Fruit fly (Drosophila melanogaster): ENCODE data around the gene CG5946.
A peak's percentile ranks its signal among the peaks of the same experiment; 100 is the strongest.

CG5946 gene

DNA sequence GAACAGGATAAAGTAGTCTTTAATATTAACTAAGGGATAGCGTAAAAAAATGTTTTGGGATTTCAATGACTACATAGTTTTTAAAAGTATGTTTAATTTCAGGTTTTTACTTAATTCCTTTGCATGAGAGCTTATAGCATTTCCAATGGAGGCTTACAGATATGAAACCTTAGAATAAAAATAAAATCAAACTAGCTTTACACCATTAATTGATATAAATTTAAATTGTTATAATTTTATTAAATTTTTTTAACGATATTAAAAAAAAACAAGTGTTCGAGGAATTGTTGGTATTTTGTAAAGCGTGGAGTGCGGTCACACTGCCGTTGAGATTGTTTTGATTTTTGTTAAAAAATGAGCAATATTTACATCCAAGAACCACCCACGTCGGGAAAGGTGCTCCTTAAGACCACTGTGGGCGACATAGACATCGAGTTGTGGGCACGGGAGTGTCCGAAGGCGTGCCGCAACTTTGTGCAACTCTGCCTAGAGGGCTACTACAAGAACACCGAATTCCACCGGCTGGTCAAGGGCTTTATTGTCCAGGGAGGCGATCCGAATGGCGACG is 28.8 kb downstream of the CG5946 start, which contains the start of the genes twy and CG10907:
Gene twy (minus strand): TSS at position 51 of the 568 bp plus-strand sequence.
Gene CG10907 (plus strand): TSS at position 282 of the 568 bp plus-strand sequence.
- no peak for TF ChIP-seq psq (optimal IDR thresholded peaks at IDR 0.05)
- no peak for TF ChIP-seq EcR (GFP tag; optimal IDR thresholded peaks at IDR 0.05)
- TF ChIP-seq usp (GFP tag; optimal IDR thresholded peaks at IDR 0.05) = no peak
- no peak for TF ChIP-seq CG8478 (optimal IDR thresholded peaks at IDR 0.05)
- no peak for TF ChIP-seq Dll (optimal IDR thresholded peaks at IDR 0.05)
- no peak for TF ChIP-seq pan (optimal IDR thresholded peaks at IDR 0.05)

DNA sequence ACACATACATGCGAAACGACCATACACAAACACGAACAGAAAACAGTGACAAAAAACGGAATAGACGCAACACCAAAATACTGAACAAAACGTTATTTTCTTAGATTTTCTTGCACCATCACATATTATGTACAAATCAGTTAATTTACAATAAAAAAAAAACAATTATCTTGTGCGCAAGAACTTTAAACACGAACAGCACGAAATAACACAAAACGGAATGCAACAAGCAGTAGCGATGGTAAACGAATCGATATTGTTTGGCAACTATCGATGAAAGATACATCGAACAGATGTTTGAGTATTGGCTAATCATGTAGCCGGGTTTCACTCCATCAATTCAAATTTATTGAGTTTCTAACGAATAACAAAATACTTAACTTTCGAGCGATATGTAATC is 32.3 kb downstream of the CG5946 start, which contains the start of gene Pi3K68D:
Gene Pi3K68D (minus strand): TSS at position 241 of the 400 bp plus-strand sequence.
- TF ChIP-seq usp (GFP tag; optimal IDR thresholded peaks at IDR 0.05) = no peak
- peak; percentile 8 for TF ChIP-seq psq (optimal IDR thresholded peaks at IDR 0.05)

DNA sequence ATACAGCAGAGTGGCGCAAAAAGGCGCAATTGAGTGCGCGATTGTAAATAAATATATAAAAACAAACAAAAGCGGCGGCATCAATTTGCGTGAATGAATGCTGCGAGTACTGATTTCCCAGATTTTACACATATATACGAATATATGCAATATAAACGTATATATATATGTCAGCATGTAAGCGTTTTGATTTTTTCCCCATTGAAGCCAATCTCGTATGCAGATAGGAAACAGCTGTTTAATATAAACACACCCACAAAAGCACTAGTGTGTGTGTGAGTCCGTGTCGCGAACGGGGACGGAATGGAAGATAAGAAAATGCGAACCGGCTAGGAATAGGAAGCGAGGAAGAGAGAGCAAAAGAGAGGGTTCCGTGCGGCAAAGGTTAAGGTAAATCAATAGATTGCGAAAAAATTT is 33.1 kb downstream of the CG5946 start:
- TF ChIP-seq EcR (GFP tag; optimal IDR thresholded peaks at IDR 0.05) (no peak), psq (optimal IDR thresholded peaks at IDR 0.05) (peak; percentile 16)

DNA sequence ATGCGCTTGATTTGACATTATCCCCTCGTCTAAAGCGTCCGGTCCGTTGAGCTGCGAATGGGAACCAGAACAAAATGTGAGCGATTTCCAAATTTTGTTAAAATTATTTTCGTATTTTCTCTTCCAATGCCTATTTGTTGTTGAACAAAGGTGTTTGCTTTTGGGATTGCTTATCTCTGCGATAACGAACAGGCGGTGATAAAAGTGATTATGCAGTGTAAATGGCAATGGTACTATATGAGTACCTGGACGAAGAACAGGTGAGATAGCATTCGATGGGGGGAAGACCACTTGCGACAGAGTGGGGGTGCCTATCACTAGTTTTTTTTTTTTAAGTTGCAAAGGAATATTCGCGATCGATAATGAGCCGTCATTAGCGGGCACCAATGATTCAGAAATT is 33.9 kb downstream of the CG5946 start:
- TF ChIP-seq pan (optimal IDR thresholded peaks at IDR 0.05) (no peak), EcR (GFP tag; optimal IDR thresholded peaks at IDR 0.05) (no peak), psq (optimal IDR thresholded peaks at IDR 0.05) (no peak), usp (GFP tag; optimal IDR thresholded peaks at IDR 0.05) (no peak), CG8478 (optimal IDR thresholded peaks at IDR 0.05) (no peak), Dll (optimal IDR thresholded peaks at IDR 0.05) (no peak)

DNA sequence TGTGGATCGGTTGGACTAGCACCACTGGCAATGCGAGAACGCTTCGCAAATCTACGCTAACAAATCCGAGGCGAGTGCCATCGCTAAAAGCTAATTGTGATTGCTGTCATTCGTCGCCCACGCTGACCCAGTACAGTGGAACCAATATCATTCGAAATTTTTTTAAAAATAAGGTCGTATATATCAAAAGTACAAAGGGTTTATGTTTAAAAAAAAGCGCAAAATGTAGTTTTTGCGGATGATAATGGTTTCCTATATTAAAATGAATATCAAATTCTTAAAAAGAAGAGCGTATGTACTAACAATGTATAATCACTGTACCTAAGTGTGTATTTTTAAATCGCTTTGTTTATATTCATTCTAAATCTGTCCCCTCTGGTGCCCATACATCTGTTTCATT is 36.8 kb downstream of the CG5946 start:
- TF ChIP-seq CG8478 (optimal IDR thresholded peaks at IDR 0.05) (no peak), EcR (GFP tag; optimal IDR thresholded peaks at IDR 0.05) (no peak), Dll (optimal IDR thresholded peaks at IDR 0.05) (no peak), pan (optimal IDR thresholded peaks at IDR 0.05) (no peak), psq (optimal IDR thresholded peaks at IDR 0.05) (no peak), usp (GFP tag; optimal IDR thresholded peaks at IDR 0.05) (no peak)

DNA sequence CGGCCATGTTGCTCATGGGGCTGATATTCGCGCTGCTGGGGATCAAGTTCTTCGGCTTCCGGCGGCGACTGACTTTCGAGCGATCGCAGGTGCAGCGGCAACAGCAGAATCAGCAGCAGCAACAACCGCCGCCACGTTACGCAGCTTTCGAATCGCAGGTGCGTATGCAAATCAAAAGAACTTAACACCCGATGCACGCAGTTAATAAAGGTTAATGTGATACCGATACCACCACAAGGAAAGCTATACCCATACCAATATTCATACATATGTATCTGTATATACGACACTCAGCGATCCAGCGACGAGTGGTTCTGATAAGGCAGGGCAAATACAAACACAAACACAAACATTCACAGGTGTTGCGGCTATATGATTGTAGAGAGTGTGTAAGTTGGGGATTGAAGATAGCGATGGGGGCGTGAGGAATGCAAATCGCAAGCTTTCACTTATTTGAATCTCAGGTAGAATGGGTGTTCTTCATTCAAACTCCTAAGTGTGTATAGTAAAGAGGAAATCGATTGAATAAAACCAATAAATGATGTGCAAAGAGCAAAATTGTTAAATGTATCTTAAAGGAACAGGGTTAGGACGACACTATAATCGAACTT is 44.6 kb downstream of the CG5946 start:
- TF ChIP-seq usp (GFP tag; optimal IDR thresholded peaks at IDR 0.05) (no peak), pan (optimal IDR thresholded peaks at IDR 0.05) (no peak)

DNA sequence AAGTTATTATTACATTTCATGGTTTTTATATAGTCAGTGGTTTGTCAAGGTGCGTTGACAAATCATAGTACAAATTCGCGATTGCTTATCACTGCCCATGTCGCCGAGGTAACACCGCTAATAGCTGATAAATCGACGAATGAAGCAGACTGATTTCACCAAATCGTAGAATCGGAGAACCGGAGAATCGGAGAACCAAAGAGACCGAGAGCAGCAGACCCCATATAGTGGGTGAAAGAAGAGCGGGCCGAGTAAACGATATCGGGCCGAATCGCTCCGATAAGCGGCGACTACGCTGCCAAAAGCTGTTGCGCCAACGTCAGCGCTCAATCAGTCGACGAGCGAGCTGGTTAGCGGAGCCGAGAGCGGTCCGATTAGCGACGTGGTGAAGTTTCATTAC is 45.3 kb downstream of the CG5946 start, which contains the start of gene CG14131:
Gene CG14131 (plus strand): TSS at position 343 of the 400 bp plus-strand sequence.
- TF ChIP-seq CG8478 (optimal IDR thresholded peaks at IDR 0.05) (no peak), usp (GFP tag; optimal IDR thresholded peaks at IDR 0.05) (no peak), EcR (GFP tag; optimal IDR thresholded peaks at IDR 0.05) (no peak), pan (optimal IDR thresholded peaks at IDR 0.05) (no peak), Dll (optimal IDR thresholded peaks at IDR 0.05) (no peak), psq (optimal IDR thresholded peaks at IDR 0.05) (no peak)

DNA sequence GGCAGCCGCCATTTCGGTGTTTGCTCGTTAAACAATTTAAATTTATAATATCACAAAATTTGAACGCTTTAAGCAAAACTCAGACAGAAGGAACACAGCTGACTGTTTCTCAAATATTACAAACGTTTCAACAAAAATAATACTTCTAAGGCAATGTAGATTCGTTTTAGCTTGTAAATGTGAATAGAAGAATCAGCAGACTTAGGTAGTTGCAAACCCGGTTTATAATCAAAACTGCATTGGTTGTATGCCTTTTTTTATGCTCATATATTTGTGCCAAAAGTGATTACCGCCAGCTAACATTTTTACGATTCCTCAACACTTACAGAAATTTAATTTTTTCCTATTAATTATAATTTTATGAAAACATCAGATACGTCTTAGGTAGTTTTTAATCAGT is 47.7 kb downstream of the CG5946 start, which contains the start of gene Tim13:
Gene Tim13 (minus strand): TSS at position 101 of the 400 bp plus-strand sequence.
- TF ChIP-seq psq (optimal IDR thresholded peaks at IDR 0.05) (no peak), Dll (optimal IDR thresholded peaks at IDR 0.05) (no peak), EcR (GFP tag; optimal IDR thresholded peaks at IDR 0.05) (no peak), usp (GFP tag; optimal IDR thresholded peaks at IDR 0.05) (no peak), pan (optimal IDR thresholded peaks at IDR 0.05) (no peak), CG8478 (optimal IDR thresholded peaks at IDR 0.05) (no peak)

DNA sequence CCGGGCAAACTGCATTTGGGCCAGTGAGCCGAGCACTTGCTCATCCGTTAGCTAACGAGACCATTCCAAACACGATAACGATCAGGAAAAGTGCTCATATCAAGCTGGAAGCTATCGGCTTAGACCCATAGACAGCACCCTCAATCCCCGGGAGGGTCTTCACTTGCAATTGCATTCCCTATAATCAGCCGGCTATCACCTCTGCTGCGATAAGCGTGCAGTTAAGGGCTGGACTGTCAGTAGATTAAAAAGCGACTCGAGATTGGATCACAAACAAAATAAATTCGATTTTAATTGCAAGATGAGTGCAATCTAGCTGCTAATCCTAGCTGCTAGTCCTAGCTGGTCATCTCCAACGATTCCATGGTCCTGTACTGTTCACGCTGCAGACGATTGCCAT is 48.3 kb downstream of the CG5946 start:
- TF ChIP-seq psq (optimal IDR thresholded peaks at IDR 0.05) (no peak), EcR (GFP tag; optimal IDR thresholded peaks at IDR 0.05) (no peak), CG8478 (optimal IDR thresholded peaks at IDR 0.05) (no peak), pan (optimal IDR thresholded peaks at IDR 0.05) (no peak), Dll (optimal IDR thresholded peaks at IDR 0.05) (no peak), usp (GFP tag; optimal IDR thresholded peaks at IDR 0.05) (no peak)

DNA sequence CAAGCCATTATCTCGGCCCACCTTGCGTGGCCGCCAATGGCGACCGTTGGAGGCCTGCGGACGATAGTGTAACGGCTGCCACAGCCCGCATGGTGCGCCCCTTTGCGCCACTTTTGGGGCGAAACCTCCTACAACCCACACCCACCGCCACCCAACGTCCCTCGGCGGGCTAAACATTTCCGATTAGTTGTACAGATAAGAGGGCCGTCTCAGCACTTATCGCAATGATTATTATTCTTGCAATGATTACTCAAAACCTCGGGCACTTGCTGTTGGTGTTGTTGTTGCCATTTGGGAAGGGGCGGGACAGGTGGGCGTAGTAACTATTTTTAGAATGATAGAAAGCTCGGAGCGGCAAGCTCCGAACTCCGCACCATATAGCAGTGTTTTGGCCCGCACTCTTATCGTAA is 49.5 kb downstream of the CG5946 start:
- no peak for TF ChIP-seq Dll (optimal IDR thresholded peaks at IDR 0.05)
- TF ChIP-seq psq (optimal IDR thresholded peaks at IDR 0.05) = no peak
- no peak for TF ChIP-seq pan (optimal IDR thresholded peaks at IDR 0.05)
- TF ChIP-seq CG8478 (optimal IDR thresholded peaks at IDR 0.05) = no peak
- no peak for TF ChIP-seq EcR (GFP tag; optimal IDR thresholded peaks at IDR 0.05)
- no peak for TF ChIP-seq usp (GFP tag; optimal IDR thresholded peaks at IDR 0.05)

DNA sequence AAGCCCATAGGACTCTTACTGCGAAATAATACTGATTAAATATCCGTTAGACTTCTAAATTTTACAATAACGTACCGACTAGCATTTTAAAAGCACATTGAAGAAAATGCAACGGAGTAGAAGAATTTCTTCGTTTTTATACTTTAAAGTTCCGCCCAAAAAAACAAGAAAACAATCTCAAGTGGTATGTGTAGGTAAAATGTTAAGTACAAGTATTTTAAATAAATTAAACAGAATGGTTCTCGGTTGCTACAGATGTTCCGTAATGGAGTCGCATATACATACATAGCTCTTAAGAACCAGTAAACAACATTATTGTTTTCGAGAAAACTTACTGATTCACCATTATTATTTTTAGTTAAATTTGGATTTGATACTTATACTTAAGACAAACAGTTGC is 50.0 kb downstream of the CG5946 start, which contains the start of gene Muc68D:
Gene Muc68D (minus strand): TSS at position 101 of the 400 bp plus-strand sequence.
- no peak for TF ChIP-seq usp (GFP tag; optimal IDR thresholded peaks at IDR 0.05)
- no peak for TF ChIP-seq CG8478 (optimal IDR thresholded peaks at IDR 0.05)
- no peak for TF ChIP-seq psq (optimal IDR thresholded peaks at IDR 0.05)
- TF ChIP-seq EcR (GFP tag; optimal IDR thresholded peaks at IDR 0.05) = no peak
- no peak for TF ChIP-seq Dll (optimal IDR thresholded peaks at IDR 0.05)
- no peak for TF ChIP-seq pan (optimal IDR thresholded peaks at IDR 0.05)
